Fruit fly (Drosophila melanogaster): Measurements from ENCODE around the gene Rcd4.

Gene Rcd4

DNA sequence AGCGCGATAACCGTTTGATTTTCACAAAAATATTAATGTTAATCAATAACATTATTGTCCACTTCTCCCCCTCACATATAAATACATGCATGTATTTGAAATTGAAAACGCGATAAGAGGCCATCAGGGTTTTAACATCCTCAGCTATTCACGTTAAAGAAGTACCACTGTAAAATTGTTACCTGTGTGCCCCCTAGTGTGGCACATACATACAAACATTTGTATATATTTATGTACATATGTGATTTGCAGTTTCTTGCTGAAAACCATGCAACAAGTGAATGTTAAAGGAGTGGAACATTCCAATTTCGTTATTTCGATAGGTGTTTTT, 19.7 kb upstream of the Rcd4 start:
- no peak for TF ChIP-seq CG8478 (optimal IDR thresholded peaks at IDR 0.05)

DNA sequence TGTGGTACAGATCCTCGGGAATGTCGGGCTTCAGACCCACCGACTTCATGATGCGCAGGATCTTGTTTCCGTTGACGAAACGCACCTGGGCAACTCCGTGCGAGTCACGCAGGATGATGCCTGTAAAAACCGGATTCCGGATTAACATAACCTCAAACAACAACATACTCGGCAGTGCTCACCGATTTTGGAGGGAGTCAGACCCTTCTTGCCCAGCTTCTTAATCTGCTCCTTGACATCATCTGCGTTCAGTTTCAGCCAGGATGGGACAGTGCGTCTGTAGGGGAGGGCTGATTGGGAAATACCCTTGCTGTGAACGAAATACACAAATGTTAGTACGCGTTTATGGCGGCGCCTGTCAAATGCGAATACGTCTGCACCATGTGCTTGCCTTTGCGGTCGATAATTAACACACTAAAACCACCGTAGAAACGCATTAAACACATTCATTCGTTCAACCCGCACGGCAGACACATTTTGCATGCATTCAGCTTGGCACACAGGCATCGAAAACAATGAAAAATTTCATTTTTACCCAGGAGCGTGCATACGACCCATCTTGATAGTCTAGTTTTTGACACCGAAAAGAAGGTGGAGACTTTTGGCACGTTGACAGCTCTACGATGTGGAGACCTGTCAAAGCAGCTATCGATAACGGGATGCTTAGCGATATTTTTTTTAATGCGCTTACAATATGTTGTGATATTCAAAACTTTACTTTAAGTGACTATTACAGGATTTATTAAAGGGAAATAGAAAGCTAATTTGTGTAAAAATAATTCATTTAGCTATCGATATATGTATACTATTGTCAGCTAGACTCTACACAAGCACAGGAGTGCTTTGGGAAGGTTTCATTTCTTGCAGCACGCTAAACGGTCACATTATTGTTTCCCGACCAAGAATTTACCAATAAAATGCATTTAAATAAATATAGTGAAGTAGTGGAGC, 18.4 kb upstream of the Rcd4 start, which contains the start of the genes RpS13 and CSN8:
TSS of gene RpS13 (minus strand) at position 657 of the 951 bp plus-strand sequence.
TSS of gene CSN8 (plus strand) at position 850 of the 951 bp plus-strand sequence.
- TF ChIP-seq CTCF (optimal IDR thresholded peaks at IDR 0.05) (no peak), CG8478 (optimal IDR thresholded peaks at IDR 0.05) (no peak)

DNA sequence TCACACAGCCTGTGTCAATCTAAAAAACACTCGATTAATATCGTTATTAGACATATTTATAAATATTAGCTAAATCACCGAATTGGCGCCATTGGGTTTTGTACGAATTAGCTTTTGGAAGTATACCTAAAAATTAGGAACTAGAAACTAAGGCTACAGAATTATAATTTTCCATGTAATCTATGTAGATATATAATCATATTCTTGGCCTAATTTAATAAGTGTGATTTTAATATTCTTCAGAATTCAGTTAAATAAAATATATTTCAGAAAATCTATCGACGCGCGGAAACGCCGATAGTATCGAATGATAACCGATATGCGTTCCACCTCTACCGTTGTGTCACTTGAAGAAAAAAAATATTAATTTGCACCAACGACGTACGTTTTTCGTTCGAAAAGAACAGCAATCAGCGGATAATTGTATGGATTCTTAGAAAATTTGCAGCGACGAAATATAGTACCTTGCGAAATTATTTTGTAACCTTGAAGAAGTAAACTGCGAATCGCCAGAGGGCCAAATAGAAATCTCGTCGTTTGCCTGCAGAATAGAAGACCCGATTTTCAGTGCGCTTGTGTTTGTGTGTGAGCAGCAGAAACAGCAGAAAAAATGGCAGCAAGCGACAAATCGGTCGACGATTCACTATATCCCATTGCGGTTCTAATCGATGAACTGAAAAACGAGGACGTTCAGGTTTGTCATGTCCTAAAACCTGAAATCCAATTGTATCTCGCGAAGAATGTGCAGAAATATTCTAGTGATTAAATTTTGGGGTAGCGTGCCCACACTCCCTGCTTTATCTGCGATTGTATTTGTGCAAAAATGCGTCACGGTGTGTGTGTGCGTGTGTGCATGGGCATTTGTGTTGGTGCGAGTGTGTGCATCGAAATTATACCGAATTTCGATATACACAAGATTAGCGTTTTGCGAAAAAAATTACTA, 16.7 kb upstream of the Rcd4 start, which contains the start of gene Pp2A-29B:
TSS of gene Pp2A-29B (plus strand) at position 338 of the 943 bp plus-strand sequence.
- no peak for TF ChIP-seq CTCF (optimal IDR thresholded peaks at IDR 0.05)
- no peak for TF ChIP-seq CG8478 (optimal IDR thresholded peaks at IDR 0.05)

DNA sequence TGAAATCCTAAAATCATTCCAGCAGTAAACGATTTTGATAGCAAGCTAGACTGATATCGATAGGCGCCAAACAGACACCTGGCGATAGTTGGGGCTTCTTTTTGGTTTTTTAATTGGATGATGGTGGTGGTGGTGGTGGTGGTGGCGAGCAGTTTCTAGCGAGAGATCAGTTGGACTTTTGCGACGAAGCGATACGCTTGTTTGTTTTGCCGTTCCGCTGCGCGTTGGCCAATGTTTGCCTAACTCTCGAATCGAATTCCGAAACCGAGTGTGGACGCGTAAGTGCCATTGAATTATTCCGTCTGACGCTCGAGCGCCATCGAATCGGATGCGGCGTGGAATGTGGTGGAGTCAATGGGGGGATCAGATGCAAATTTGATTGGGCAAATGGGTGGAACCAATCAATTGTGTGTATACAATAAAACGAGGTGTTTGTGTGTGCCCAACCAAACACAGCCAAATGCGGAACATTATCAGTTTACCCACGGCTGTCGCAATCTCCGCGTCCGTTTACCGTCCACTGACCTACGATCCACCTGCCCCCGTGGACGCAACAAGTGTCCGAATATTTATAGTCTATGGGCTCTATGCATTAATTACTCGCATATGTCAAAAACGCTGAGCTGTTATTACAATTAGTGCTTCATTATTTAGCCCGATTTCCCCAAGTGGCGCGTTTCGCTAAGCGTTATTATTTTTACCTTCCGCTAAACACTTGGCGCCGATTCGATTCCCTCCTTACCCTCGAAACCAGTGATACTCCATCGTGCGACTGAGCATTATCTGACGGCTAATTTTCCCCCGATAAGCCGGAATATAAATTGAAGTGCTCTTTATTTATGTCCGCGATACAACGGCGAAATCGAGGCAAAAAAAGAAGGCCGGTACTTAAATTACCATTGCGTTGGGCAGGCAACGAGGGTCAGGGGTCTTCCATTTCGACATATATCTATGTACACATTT, 12.0 kb upstream of the Rcd4 start, which contains the start of gene CG17292:
TSS of gene CG17292 (plus strand) at position 91 of the 963 bp plus-strand sequence.
- TF ChIP-seq CG8478 (optimal IDR thresholded peaks at IDR 0.05) (no peak), CTCF (optimal IDR thresholded peaks at IDR 0.05) (no peak)

DNA sequence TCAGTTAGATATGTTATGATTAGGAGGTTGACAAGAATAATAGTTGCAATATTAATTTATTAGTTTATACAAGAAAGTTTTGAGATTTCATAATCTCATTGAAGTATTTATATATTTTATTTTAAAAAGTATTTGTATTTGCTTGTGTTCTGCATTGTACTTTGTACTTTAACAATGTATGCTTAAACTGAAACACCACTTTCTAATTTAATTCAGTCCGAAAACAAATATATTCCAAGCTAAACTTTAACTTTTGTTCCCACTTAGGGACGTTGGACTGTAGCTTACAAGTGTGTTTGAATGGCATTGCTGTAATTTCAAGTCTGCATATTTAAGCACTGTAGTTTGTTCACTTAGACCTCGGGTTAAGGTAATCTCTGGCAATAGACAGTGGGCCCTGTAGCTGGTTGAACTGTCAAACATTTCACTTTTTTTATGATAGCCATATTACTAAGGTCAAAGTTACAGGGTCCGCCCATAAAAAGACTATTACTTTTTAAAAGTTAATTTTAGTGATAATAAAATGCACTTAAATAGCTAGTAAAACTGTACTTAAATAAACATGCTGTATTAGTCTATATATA, 11.2 kb upstream of the Rcd4 start:
- TF ChIP-seq CTCF (optimal IDR thresholded peaks at IDR 0.05), result no peak
- TF ChIP-seq CG8478 (optimal IDR thresholded peaks at IDR 0.05), result no peak

DNA sequence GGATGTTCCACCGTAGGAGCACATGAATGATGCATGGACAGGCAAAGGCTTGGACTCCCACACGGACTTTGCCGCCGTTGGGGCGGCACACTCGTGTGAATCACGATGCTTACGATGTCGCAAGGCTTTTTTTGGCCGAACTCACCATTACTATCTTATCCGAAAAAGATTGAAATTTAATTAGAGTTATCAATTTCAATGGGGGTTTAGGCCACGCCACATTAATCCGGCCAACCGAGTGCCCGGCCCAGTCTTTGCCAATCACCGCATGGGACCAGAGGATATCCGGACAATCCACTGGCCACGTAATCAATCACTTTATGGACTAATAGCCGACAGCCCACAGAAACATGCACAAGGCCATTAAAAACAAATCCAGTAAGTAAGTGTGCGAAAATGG, 10.4 kb upstream of the Rcd4 start:
- no peak for TF ChIP-seq CG8478 (optimal IDR thresholded peaks at IDR 0.05)
- no peak for TF ChIP-seq CTCF (optimal IDR thresholded peaks at IDR 0.05)

DNA sequence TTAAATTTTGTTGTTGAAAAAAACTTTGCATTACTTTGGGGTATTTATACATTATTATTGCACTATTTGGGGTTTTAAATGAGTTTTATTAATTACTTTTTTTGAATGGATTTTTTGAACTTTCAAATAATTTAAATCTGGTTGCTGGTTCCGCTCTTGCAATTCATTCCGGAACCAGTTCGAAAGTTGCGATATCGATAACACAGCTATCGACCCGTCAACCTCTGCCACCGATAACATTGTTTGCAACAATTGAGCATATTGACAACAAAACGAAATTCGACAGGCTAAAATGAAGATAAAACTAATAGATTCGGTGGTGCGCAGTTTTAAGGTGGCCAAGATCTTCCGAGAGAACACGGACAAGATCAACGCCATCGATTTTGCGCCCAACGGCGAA, 8.4 kb upstream of the Rcd4 start, which contains the start of gene Wdr82:
TSS of gene Wdr82 (plus strand) at position 227 of the 400 bp plus-strand sequence.
- TF ChIP-seq CTCF (optimal IDR thresholded peaks at IDR 0.05), result no peak
- TF ChIP-seq CG8478 (optimal IDR thresholded peaks at IDR 0.05), result no peak

DNA sequence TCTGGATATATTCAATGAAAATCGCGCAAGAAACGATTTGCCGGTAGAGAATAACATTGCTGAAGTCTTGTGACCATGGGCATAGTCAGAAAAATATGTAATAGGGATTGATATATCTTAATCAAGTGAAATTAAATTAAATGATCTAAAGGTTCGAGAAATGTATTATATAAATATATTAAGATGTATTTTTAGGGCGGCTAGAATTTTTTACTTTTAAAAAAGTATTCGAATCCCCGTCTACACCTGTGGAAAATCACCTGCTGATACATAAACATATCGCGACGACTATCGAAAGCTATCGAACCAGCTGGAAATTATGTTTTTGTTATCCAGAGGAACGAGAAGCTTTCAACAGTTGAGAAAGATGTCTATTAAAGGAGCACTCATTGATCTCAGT, 5.9 kb upstream of the Rcd4 start, which contains the start of the genes CG13390 and CG17294:
TSS of gene CG13390 (minus strand) at position 81 of the 400 bp plus-strand sequence.
TSS of gene CG17294 (plus strand) at position 319 of the 400 bp plus-strand sequence.
- TF ChIP-seq CTCF (optimal IDR thresholded peaks at IDR 0.05) (no peak), CG8478 (optimal IDR thresholded peaks at IDR 0.05) (no peak)

DNA sequence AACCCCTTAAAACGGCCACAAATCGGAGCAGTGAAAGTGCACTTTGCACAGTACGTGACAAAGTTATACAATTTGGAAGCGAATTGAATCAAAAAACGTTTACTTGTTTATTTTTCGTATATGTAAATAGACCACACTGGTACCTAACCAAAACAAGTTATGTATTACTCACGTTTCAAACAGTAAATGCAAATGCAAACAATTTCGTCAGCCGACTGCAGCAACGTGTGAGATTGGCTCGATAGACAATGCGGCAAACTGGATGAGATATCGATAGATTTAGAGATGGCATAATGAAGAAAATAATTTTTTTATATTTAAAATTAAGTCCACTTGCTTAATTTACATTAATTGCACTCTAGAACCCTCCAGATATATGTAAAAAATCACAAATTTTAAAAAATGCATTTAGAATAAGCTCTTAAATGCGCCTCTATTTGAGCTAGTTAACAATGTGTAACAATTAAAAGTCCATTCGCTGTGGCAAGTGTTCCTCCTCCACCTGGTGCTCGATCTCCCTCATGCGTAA, 1.1 kb upstream of the Rcd4 start, which contains the start of gene AlaRS:
TSS of gene AlaRS (minus strand) at position 257 of the 529 bp plus-strand sequence.
- TF ChIP-seq CG8478 (optimal IDR thresholded peaks at IDR 0.05), result no peak
- TF ChIP-seq CTCF (optimal IDR thresholded peaks at IDR 0.05), result no peak

DNA sequence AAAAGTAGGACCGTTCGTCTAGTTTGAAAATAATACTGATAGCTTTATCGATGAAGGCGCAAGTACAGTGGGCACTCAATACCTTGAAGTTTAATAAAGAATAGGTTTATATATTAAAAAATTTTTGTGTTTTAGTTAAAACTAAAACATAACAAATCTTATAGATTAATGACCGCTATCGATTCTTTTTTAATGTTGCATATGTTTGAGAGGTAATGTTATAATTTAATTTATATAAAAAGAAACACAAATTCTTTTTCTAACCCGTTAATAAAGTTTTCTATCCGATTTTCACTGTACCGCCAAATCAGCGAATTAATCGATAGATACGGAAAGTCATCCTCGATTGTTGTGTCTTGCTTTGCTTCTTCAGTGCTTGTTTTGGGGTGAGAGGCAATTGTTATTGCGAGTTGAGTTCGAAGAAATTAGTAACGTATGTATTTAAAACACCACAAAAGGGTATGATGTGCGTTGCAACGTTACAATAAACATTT, 1.5 kb downstream of the Rcd4 start, which contains the start of the genes Dad1 and CG13384:
TSS of gene Dad1 (minus strand) at position 30 of the 494 bp plus-strand sequence.
TSS of gene CG13384 (plus strand) at position 348 of the 494 bp plus-strand sequence.
- TF ChIP-seq CTCF (optimal IDR thresholded peaks at IDR 0.05), result no peak
- no peak for TF ChIP-seq CG8478 (optimal IDR thresholded peaks at IDR 0.05)

DNA sequence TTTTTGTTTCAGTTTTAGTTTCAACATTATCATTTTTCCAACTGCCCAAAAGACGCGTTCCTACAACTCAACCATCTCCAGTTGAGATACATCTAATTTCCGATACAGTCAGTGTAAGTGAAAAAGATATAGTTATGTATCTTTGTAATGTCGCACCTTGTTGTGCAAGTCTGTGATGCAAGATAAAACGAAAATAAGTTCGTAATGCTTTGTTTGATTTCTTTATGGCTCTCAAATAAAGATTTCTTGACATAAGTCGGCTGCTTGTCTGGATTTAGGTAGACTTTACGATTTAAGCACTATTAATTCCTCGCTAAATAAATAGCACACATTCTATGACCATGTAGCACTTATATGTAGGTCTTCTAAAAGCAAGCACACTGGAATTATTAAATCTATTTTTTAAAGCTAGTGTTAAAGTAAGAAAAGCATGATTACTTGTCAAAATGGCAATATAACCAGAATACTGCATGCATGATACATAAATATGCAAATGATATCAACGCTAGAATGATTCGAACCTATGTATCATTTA, 2.4 kb downstream of the Rcd4 start:
- TF ChIP-seq CG8478 (optimal IDR thresholded peaks at IDR 0.05), result no peak
- TF ChIP-seq CTCF (optimal IDR thresholded peaks at IDR 0.05), result no peak

DNA sequence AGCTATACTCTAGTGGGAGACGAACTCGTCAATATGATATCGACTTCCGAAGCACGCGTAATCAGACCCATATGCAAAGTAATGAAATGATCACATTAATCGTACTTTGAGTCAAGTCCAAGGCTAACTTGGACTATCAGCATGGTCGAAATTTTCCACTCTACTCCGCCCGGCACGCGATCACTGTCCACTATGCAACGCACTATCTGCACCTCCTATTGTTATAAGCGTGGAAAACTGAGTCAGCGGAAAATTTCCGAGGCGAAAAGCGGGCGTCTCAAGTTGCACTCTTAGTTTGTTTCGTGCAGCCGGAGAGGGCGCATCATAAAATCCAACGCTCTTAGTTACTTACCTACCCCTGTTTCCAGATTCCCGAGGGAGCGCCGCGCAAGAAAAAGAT, 3.2 kb downstream of the Rcd4 start:
- TF ChIP-seq CG8478 (optimal IDR thresholded peaks at IDR 0.05) (no peak), CTCF (optimal IDR thresholded peaks at IDR 0.05) (no peak)

DNA sequence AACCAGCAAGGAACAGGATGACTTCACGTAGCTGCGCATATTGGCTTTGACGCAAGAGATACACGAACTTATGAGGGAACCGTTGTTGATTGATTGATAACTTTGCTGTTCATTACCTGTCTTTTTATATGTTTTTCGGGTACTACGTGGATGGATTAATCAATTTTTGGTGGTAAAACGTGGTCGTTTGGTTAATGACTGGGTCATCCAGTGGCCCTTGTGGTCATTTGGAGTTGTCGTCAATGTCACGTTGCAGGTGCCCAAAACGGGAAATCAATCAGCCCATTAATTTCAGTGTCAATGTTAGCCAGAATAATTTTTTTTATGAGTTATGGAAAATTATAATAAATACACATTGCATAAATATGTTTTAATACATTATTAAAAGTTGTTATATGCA, 6.6 kb downstream of the Rcd4 start, which contains the start of gene CG42819:
TSS of gene CG42819 (minus strand) at position 101 of the 400 bp plus-strand sequence.
- TF ChIP-seq CTCF (optimal IDR thresholded peaks at IDR 0.05), result no peak
- no peak for TF ChIP-seq CG8478 (optimal IDR thresholded peaks at IDR 0.05)
